Worm (Caenorhabditis elegans) whole organism, L4/young adult: ENCODE data around the gene C09E7.10.

Experiments used
- W03F9.2 ChIP-seq: fragments of 150-350 bp; optimal IDR thresholded peaks from 2 replicates; lab custom pipeline; 2014; ENCODE audit warnings: missing biosample characterization, missing genetic modification characterization
- dao-5 ChIP-seq: sonication (generic microtip); optimal IDR thresholded peaks from 2 replicates; lab custom pipeline; 2016; ENCODE audit warnings: missing genotype, missing genetic modification characterization, moderate library complexity, missing compliant biosample characterization
- him-1 ChIP-seq: sonication (generic microtip); optimal IDR thresholded peaks from 2 replicates; lab custom pipeline; 2016; ENCODE audit warnings: missing genotype, missing genetic modification reagents, missing genetic modification characterization, missing compliant biosample characterization

- TF ChIP-seq W03F9.2 (tag; lab: Kevin White, UChicago): no peak
- TF ChIP-seq him-1: no peak
- no peak for TF ChIP-seq dao-5 (tag; lab: Kevin White, UChicago)
Observed at ce11 chrIII:6508327-6508726, 11.5 kb downstream of the C09E7.10 start.
